Worm (Caenorhabditis elegans) whole organism, L1 larva: ENCODE results near the gene hmit-1.2.

Experiments used
- C04F5.9 ChIP-seq: sonication (generic microtip); optimal IDR thresholded peaks from 2 replicates; lab custom pipeline; 2016; ENCODE audit warnings: missing genetic modification characterization, missing compliant biosample characterization
- C16A3.4 ChIP-seq: fragments of 150-350 bp; optimal IDR thresholded peaks from 2 replicates; lab custom pipeline; 2014; ENCODE audit warnings: missing biosample characterization, missing genetic modification characterization
- aha-1 ChIP-seq: fragments of 150-350 bp; optimal IDR thresholded peaks from 2 replicates; lab custom pipeline; 2014; ENCODE audit warnings: missing biosample characterization, missing genetic modification characterization
- alr-1 ChIP-seq: fragments of 200-800 bp; sonication (Bioruptor generic); optimal IDR thresholded peaks from 2 replicates; lab custom pipeline; 2018; ENCODE audit warnings: borderline replicate concordance, mild to moderate bottlenecking, missing genetic modification characterization, missing compliant biosample characterization
- aly-2 ChIP-seq: fragments of 150-350 bp; optimal IDR thresholded peaks from 2 replicates; lab custom pipeline; 2014; ENCODE audit warnings: missing biosample characterization, missing genetic modification characterization
- ama-1 ChIP-seq: fragments of 150-350 bp; optimal IDR thresholded peaks from 2 replicates; lab custom pipeline; 2014
- blmp-1 ChIP-seq: fragments of 150-350 bp; optimal IDR thresholded peaks from 2 replicates; lab custom pipeline; 2014; ENCODE audit warnings: missing biosample characterization, missing genetic modification characterization
- ceh-8 ChIP-seq: fragments of 200-800 bp; sonication (Bioruptor generic); optimal IDR thresholded peaks from 2 replicates; lab custom pipeline; 2018; ENCODE audit warnings: mild to moderate bottlenecking, missing genetic modification characterization, moderate library complexity, missing compliant biosample characterization
- ceh-82 ChIP-seq, 3 experiments: fragments of 150-350 bp in 1 of 3; sonication (generic microtip) in 2 of 3; optimal IDR thresholded peaks; 2 replicates each; lab custom pipeline; 2014 to 2017; ENCODE audit warnings: missing biosample characterization in 3 of 3, missing genetic modification characterization in 3 of 3
- ceh-90 ChIP-seq: sonication (generic microtip); optimal IDR thresholded peaks from 2 replicates; lab custom pipeline; 2016; ENCODE audit warnings: missing genetic modification characterization, missing compliant biosample characterization
- dpl-1 ChIP-seq, 3 experiments: fragments of 150-350 bp in 2 of 3; sonication (generic microtip) in 1 of 3; optimal IDR thresholded peaks; 2 replicates each; lab custom pipeline; 2014 to 2017; ENCODE audit warnings: missing biosample characterization in 3 of 3, missing genetic modification characterization in 3 of 3, missing genetic modification reagents in 3 of 3
- dsc-1 ChIP-seq: sonication (generic microtip); optimal IDR thresholded peaks from 2 replicates; lab custom pipeline; 2016; ENCODE audit warnings: mild to moderate bottlenecking, missing genetic modification characterization, missing compliant biosample characterization
- efl-1 ChIP-seq, 4 experiments: fragments of 150-350 bp; optimal IDR thresholded peaks in 3 of 4; peaks in 1 of 4; 1 replicate in 1 of 4; 2 replicates in 3 of 4; lab custom pipeline; 2014; ENCODE audit warnings: missing biosample characterization in 2 of 4, missing genetic modification characterization in 2 of 4, missing genetic modification reagents in 2 of 4
- efl-3 ChIP-seq: fragments of 200-800 bp; sonication (Bioruptor generic); optimal IDR thresholded peaks from 2 replicates; lab custom pipeline; 2018; ENCODE audit warnings: mild to moderate bottlenecking, missing genetic modification characterization, missing compliant biosample characterization
- elt-2 ChIP-seq: sonication (generic microtip); optimal IDR thresholded peaks from 2 replicates; lab custom pipeline; 2016; ENCODE audit warnings: missing genetic modification characterization, mild to moderate bottlenecking, inconsistent platforms, missing compliant biosample characterization, missing genetic modification reagents
- fkh-10 ChIP-seq: sonication (generic microtip); optimal IDR thresholded peaks from 2 replicates; lab custom pipeline; 2017; ENCODE audit warnings: missing biosample characterization, missing genetic modification reagents, missing genetic modification characterization
- grh-1 ChIP-seq: fragments of 200-800 bp; sonication (Bioruptor generic); IDR thresholded peaks from 2 replicates; pipeline ENCODE4 v1.3.6; 2022; ENCODE audit warnings: missing genetic modification reagents, missing genetic modification characterization, missing compliant biosample characterization
- hlh-17 ChIP-seq: fragments of 200-800 bp; sonication (Bioruptor generic); optimal IDR thresholded peaks from 2 replicates; lab custom pipeline; 2018; ENCODE audit warnings: missing genetic modification characterization, mild to moderate bottlenecking, missing compliant biosample characterization, moderate library complexity, borderline replicate concordance
- hlh-4 ChIP-seq: sonication (generic microtip); optimal IDR thresholded peaks from 2 replicates; lab custom pipeline; 2016; ENCODE audit warnings: mild to moderate bottlenecking, missing genetic modification characterization, missing compliant biosample characterization
- isw-1 ChIP-seq: fragments of 200-800 bp; sonication (Bioruptor generic); IDR thresholded peaks from 2 replicates; pipeline ENCODE4 v1.3.6; 2022; ENCODE audit warnings: missing genetic modification characterization, missing compliant biosample characterization
- jun-1 ChIP-seq: fragments of 150-350 bp; optimal IDR thresholded peaks from 2 replicates; lab custom pipeline; 2014; ENCODE audit warnings: missing biosample characterization, missing genetic modification reagents, missing genetic modification characterization
- lin-15B ChIP-seq: fragments of 150-350 bp; sonication (generic microtip); optimal IDR thresholded peaks from 3 replicates; lab custom pipeline; 2014; ENCODE audit warnings: missing biosample characterization, missing genetic modification characterization
- lin-35 ChIP-seq, 2 experiments: fragments of 150-350 bp; optimal IDR thresholded peaks; 2 replicates each; lab custom pipeline; 2014; ENCODE audit warnings: missing biosample characterization in 2 of 2, missing genetic modification characterization in 2 of 2, missing genetic modification reagents in 2 of 2
- mab-9 ChIP-seq: fragments of 200-800 bp; sonication (Bioruptor generic); IDR thresholded peaks from 2 replicates; pipeline ENCODE4 v1.3.6; 2022; ENCODE audit warnings: missing genetic modification reagents, missing genetic modification characterization, missing compliant biosample characterization
- mdl-1 ChIP-seq, 2 experiments: fragments of 150-350 bp; optimal IDR thresholded peaks; 2 replicates each; lab custom pipeline; 2014 to 2017; ENCODE audit warnings: missing biosample characterization in 2 of 2, missing genetic modification characterization in 2 of 2, inconsistent platforms in 1 of 2
- nhr-11 ChIP-seq: fragments of 150-350 bp; optimal IDR thresholded peaks from 2 replicates; lab custom pipeline; 2014; ENCODE audit warnings: missing biosample characterization, missing genetic modification characterization
- nhr-28 ChIP-seq: fragments of 150-350 bp; optimal IDR thresholded peaks from 2 replicates; lab custom pipeline; 2014; ENCODE audit warnings: missing biosample characterization, missing genetic modification characterization
- nhr-47 ChIP-seq: sonication (generic microtip); optimal IDR thresholded peaks from 2 replicates; lab custom pipeline; 2016; ENCODE audit warnings: mild to moderate bottlenecking, missing genetic modification characterization, moderate library complexity, missing compliant biosample characterization
- nhr-71 ChIP-seq: sonication (generic microtip); optimal IDR thresholded peaks from 2 replicates; lab custom pipeline; 2016; ENCODE audit warnings: mild to moderate bottlenecking, missing genetic modification characterization, moderate library complexity, missing compliant biosample characterization
- pax-3 ChIP-seq: fragments of 200-800 bp; sonication (Bioruptor generic); optimal IDR thresholded peaks from 2 replicates; lab custom pipeline; 2018; ENCODE audit warnings: mild to moderate bottlenecking, missing genetic modification characterization, moderate library complexity, missing compliant biosample characterization
- pqm-1 ChIP-seq: sonication (generic microtip); optimal IDR thresholded peaks from 3 replicates; lab custom pipeline; 2017; ENCODE audit warnings: missing biosample characterization, missing genetic modification characterization
- rnt-1 ChIP-seq: sonication (generic microtip); optimal IDR thresholded peaks from 2 replicates; lab custom pipeline; 2016; ENCODE audit warnings: mild to moderate bottlenecking, missing genetic modification characterization, moderate library complexity, missing compliant biosample characterization
- skn-1 ChIP-seq: fragments of 150-350 bp; optimal IDR thresholded peaks from 2 replicates; lab custom pipeline; 2014; ENCODE audit warnings: missing biosample characterization, missing genetic modification characterization
- snu-23 ChIP-seq: sonication (generic microtip); optimal IDR thresholded peaks from 2 replicates; lab custom pipeline; 2016; ENCODE audit warnings: missing genetic modification characterization, missing compliant biosample characterization
- sox-4 ChIP-seq: sonication (generic microtip); optimal IDR thresholded peaks from 2 replicates; lab custom pipeline; 2016; ENCODE audit warnings: missing genetic modification characterization, missing compliant biosample characterization
- tbx-2 ChIP-seq: sonication (generic microtip); optimal IDR thresholded peaks from 2 replicates; lab custom pipeline; 2016; ENCODE audit warnings: missing genetic modification characterization, missing compliant biosample characterization
- tlp-1 ChIP-seq: fragments of 150-350 bp; optimal IDR thresholded peaks from 2 replicates; lab custom pipeline; 2014; ENCODE audit warnings: missing biosample characterization, missing genetic modification characterization
- unc-130 ChIP-seq: fragments of 150-350 bp; optimal IDR thresholded peaks from 2 replicates; lab custom pipeline; 2017; ENCODE audit warnings: missing biosample characterization, missing genetic modification characterization, inconsistent platforms
- unc-62 ChIP-seq: fragments of 150-350 bp; optimal IDR thresholded peaks from 2 replicates; lab custom pipeline; 2014; ENCODE audit warnings: missing biosample characterization, missing genetic modification reagents, missing genetic modification characterization
- unc-86 ChIP-seq: sonication (generic microtip); optimal IDR thresholded peaks from 2 replicates; lab custom pipeline; 2016; ENCODE audit warnings: missing genetic modification characterization, missing compliant biosample characterization
- unc-98 ChIP-seq: fragments of 200-800 bp; sonication (Bioruptor generic); IDR thresholded peaks from 2 replicates; pipeline ENCODE4 v1.3.6; 2022; ENCODE audit warnings: missing genetic modification characterization, missing compliant biosample characterization
- xbp-1 ChIP-seq: sonication (generic microtip); optimal IDR thresholded peaks from 2 replicates; lab custom pipeline; 2016; ENCODE audit warnings: missing genetic modification characterization, missing compliant biosample characterization

The hmit-1.2 gene

ce11 chrV:18506772-18507171 lies 17.8 kb upstream of the hmit-1.2 start:
- TF ChIP-seq ceh-90 (no peak), dsc-1 (tag; lab: Kevin White, UChicago) (no peak), sox-4 (no peak), nhr-71 (tag; lab: Kevin White, UChicago) (no peak), jun-1 (tag; lab: Kevin White, UChicago) (no peak), tbx-2 (tag; lab: Kevin White, UChicago) (no peak), pax-3 (tag; lab: Kevin White, UChicago) (no peak)
- TF ChIP-seq, all 84 proteins: peak for 0

DNA sequence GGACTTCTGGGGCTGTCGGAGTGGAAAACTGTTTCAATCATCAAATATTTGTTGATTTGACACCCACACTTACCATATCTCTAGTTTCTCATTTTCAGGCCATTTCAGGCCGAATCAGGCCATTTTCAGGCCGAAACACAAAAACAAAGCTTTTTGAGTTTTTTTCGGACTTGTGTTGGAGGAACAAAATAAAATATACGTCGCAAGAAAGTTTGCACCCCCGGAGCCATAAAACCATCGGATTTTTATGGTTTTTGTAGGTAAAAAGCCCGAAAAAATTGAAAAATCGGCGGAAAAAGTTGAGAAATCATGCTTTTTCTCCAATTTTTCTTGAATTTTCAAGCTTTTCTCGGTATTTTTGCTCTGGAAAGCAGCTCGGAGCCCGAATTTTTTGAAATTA lies 16.0 kb upstream of the hmit-1.2 start, which contains the start of gene Y51A2D.1:
Gene Y51A2D.1 (plus strand): TSS at position 301 of the 400 bp plus-strand sequence.
- no peak for TF ChIP-seq unc-130
- TF ChIP-seq hlh-17 (GFP tag; lab: Kevin White, UChicago) = no peak
- no peak for TF ChIP-seq ama-1 (lab: Kevin White, UChicago)
- TF ChIP-seq hlh-4 (tag; lab: Kevin White, UChicago) = no peak
- TF ChIP-seq unc-86 (tag; lab: Kevin White, UChicago) = no peak
- TF ChIP-seq unc-98 (GFP tag; lab: Robert Waterston, UW) = no peak
- TF ChIP-seq grh-1 (GFP tag; lab: Robert Waterston, UW) = no peak
- no peak for TF ChIP-seq tlp-1 (tag; lab: Kevin White, UChicago)
- no peak for TF ChIP-seq alr-1 (tag; lab: Kevin White, UChicago)
- TF ChIP-seq isw-1 (GFP tag; lab: Robert Waterston, UW) = no peak
- TF ChIP-seq lin-35 (GFP tag; optimal IDR thresholded peaks at IDR 0.05; lab: Kevin White, UChicago) = no peak
- TF ChIP-seq aly-2 (tag; lab: Kevin White, UChicago) = no peak
- no peak for TF ChIP-seq ceh-8
- TF ChIP-seq C16A3.4 (tag; lab: Kevin White, UChicago) = no peak
- no peak for TF ChIP-seq rnt-1
- no peak for TF ChIP-seq blmp-1 (tag; lab: Kevin White, UChicago)
- no peak for TF ChIP-seq snu-23
- no peak for TF ChIP-seq nhr-47 (tag; lab: Kevin White, UChicago)
- no peak for TF ChIP-seq dsc-1 (tag; lab: Kevin White, UChicago)
- no peak for TF ChIP-seq mdl-1 (tag; optimal IDR thresholded peaks at IDR 0.05; lab: Kevin White, UChicago)

- TF ChIP-seq efl-1 (optimal IDR thresholded peaks at IDR 0.05; lab: Kevin White, UChicago) = no peak
- TF ChIP-seq efl-1 (GFP tag; optimal IDR thresholded peaks at IDR 0.05 in 1 of 2; lab: Kevin White, UChicago) = peak in 1 of 2 experiments; percentile 69
- TF ChIP-seq ceh-82 (tag; optimal IDR thresholded peaks at IDR 0.05; lab: Kevin White, UChicago) = no peak
- TF ChIP-seq, all 84 proteins: peak for 1
Measured at ce11 chrV:18511847-18512246, 12.7 kb upstream of the hmit-1.2 start.

DNA sequence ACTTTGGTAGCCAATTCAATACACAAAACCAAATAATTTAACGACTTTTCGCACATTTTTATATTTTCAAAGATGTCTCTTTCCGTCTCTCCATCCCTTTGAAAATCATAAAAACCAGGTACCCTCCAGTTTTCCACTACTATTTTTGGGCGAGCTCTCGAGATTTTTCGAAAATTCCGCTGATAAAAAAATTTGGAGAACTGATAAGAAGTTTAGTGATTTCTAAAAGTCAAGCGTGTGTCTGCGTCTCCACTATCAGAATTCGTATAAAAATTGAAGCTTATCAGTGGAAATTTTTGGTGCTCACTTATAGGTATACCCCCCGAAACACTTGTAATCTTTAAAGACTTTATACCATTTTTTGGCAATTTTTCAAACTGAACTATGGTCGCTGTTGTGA lies 8.1 kb upstream of the hmit-1.2 start, which contains the start of gene hmit-1.1:
Gene hmit-1.1 (plus strand): TSS at position 294 of the 400 bp plus-strand sequence.
- TF ChIP-seq efl-1 (optimal IDR thresholded peaks at IDR 0.05; lab: Kevin White, UChicago) (no peak), efl-1 (GFP tag; optimal IDR thresholded peaks at IDR 0.05 in 1 of 2; lab: Kevin White, UChicago) (peak in 1 of 2 experiments; percentile 84), elt-2 (peak; percentile 95), tlp-1 (tag; lab: Kevin White, UChicago) (peak; percentile 34), snu-23 (no peak), mab-9 (GFP tag; lab: Robert Waterston, UW) (no peak), lin-35 (GFP tag; optimal IDR thresholded peaks at IDR 0.05; lab: Kevin White, UChicago) (peak in 1 of 2 experiments; percentile 11)

ce11 chrV:18533606-18534005 lies 9.0 kb downstream of the hmit-1.2 start, which contains the start of gene ints-5:
TSS of gene ints-5 (plus strand) at chrV:18533953.
- peak; percentile 81 for TF ChIP-seq nhr-71 (tag; lab: Kevin White, UChicago)
- no peak for TF ChIP-seq efl-3 (GFP tag; lab: Kevin White, UChicago)
- no peak for TF ChIP-seq pax-3 (tag; lab: Kevin White, UChicago)
- no peak for TF ChIP-seq nhr-11 (tag; lab: Kevin White, UChicago)
- no peak for TF ChIP-seq aha-1 (tag; lab: Kevin White, UChicago)
- TF ChIP-seq C04F5.9 = no peak
- TF ChIP-seq elt-2 = no peak
- TF ChIP-seq lin-15B (tag; lab: Kevin White, UChicago) = peak; percentile 52
- peak; percentile 52 for TF ChIP-seq unc-86 (tag; lab: Kevin White, UChicago)
- peak; percentile 64 for TF ChIP-seq nhr-47 (tag; lab: Kevin White, UChicago)
- TF ChIP-seq aly-2 (tag; lab: Kevin White, UChicago) = no peak
- peak in 1 of 2 experiments; percentile 11 for TF ChIP-seq mdl-1 (tag; optimal IDR thresholded peaks at IDR 0.05; lab: Kevin White, UChicago)
- TF ChIP-seq dpl-1 (GFP tag; optimal IDR thresholded peaks at IDR 0.05; lab: Kevin White, UChicago) = peak; percentile 59 to 68 (median 66)
- peak; percentile 66 for TF ChIP-seq skn-1
- TF ChIP-seq nhr-28 (tag; lab: Kevin White, UChicago) = no peak
- TF ChIP-seq pqm-1 = no peak
- no peak for TF ChIP-seq fkh-10 (GFP tag; lab: Kevin White, UChicago)
- TF ChIP-seq jun-1 (tag; lab: Kevin White, UChicago) = no peak
- no peak for TF ChIP-seq tlp-1 (tag; lab: Kevin White, UChicago)
- no peak for TF ChIP-seq unc-62 (GFP tag; lab: Kevin White, UChicago)
- TF ChIP-seq hlh-4 (tag; lab: Kevin White, UChicago) = no peak
- TF ChIP-seq xbp-1 (tag; lab: Kevin White, UChicago) = peak; percentile 65
- TF ChIP-seq alr-1 (tag; lab: Kevin White, UChicago) = no peak
